Worm (Caenorhabditis elegans) whole organism, L1 larva: ENCODE measurements around the gene acbp-4.

Experiments used
- C16A3.4 ChIP-seq: fragments of 150-350 bp; optimal IDR thresholded peaks from 2 replicates; lab custom pipeline; 2014; ENCODE audit warnings: missing biosample characterization, missing genetic modification characterization
- F16B12.6 ChIP-seq: fragments of 150-350 bp; optimal IDR thresholded peaks from 2 replicates; lab custom pipeline; 2014; ENCODE audit warnings: missing biosample characterization, missing genetic modification characterization
- alr-1 ChIP-seq: fragments of 200-800 bp; sonication (Bioruptor generic); optimal IDR thresholded peaks from 2 replicates; lab custom pipeline; 2018; ENCODE audit warnings: borderline replicate concordance, mild to moderate bottlenecking, missing genetic modification characterization, missing compliant biosample characterization
- ama-1 ChIP-seq: fragments of 150-350 bp; optimal IDR thresholded peaks from 2 replicates; lab custom pipeline; 2014
- ceh-63 ChIP-seq: fragments of 200-800 bp; sonication (Bioruptor generic); optimal IDR thresholded peaks from 2 replicates; lab custom pipeline; 2018; ENCODE audit warnings: mild to moderate bottlenecking, missing genetic modification characterization, missing compliant biosample characterization
- ceh-8 ChIP-seq: fragments of 200-800 bp; sonication (Bioruptor generic); optimal IDR thresholded peaks from 2 replicates; lab custom pipeline; 2018; ENCODE audit warnings: mild to moderate bottlenecking, missing genetic modification characterization, moderate library complexity, missing compliant biosample characterization
- ceh-90 ChIP-seq: sonication (generic microtip); optimal IDR thresholded peaks from 2 replicates; lab custom pipeline; 2016; ENCODE audit warnings: missing genetic modification characterization, missing compliant biosample characterization
- ces-1 ChIP-seq: fragments of 150-350 bp; optimal IDR thresholded peaks from 2 replicates; lab custom pipeline; 2014; ENCODE audit warnings: missing biosample characterization, missing genetic modification reagents, missing genetic modification characterization
- efl-1 ChIP-seq, 4 experiments: fragments of 150-350 bp; optimal IDR thresholded peaks in 3 of 4; peaks in 1 of 4; 1 replicate in 1 of 4; 2 replicates in 3 of 4; lab custom pipeline; 2014; ENCODE audit warnings: missing biosample characterization in 2 of 4, missing genetic modification characterization in 2 of 4, missing genetic modification reagents in 2 of 4
- elt-2 ChIP-seq: sonication (generic microtip); optimal IDR thresholded peaks from 2 replicates; lab custom pipeline; 2016; ENCODE audit warnings: missing genetic modification characterization, mild to moderate bottlenecking, inconsistent platforms, missing compliant biosample characterization, missing genetic modification reagents
- elt-3 ChIP-seq, 6 experiments: fragments of 150-350 bp in 1 of 6; sonication (generic microtip); optimal IDR thresholded peaks; 2 replicates each; lab custom pipeline; 2017 to 2018; ENCODE audit warnings: missing biosample characterization in 6 of 6, missing genetic modification characterization in 6 of 6, inconsistent platforms in 1 of 6
- ets-5 ChIP-seq: fragments of 200-800 bp; sonication (Bioruptor generic); IDR thresholded peaks from 2 replicates; pipeline ENCODE4 v1.3.6; 2022; ENCODE audit warnings: missing genetic modification characterization, missing compliant biosample characterization
- fkh-10 ChIP-seq: sonication (generic microtip); optimal IDR thresholded peaks from 2 replicates; lab custom pipeline; 2017; ENCODE audit warnings: missing biosample characterization, missing genetic modification reagents, missing genetic modification characterization
- fos-1 ChIP-seq: fragments of 150-350 bp; optimal IDR thresholded peaks from 2 replicates; lab custom pipeline; 2014; ENCODE audit warnings: missing biosample characterization, missing genetic modification characterization
- grh-1 ChIP-seq: fragments of 200-800 bp; sonication (Bioruptor generic); IDR thresholded peaks from 2 replicates; pipeline ENCODE4 v1.3.6; 2022; ENCODE audit warnings: missing genetic modification reagents, missing genetic modification characterization, missing compliant biosample characterization
- hlh-4 ChIP-seq: sonication (generic microtip); optimal IDR thresholded peaks from 2 replicates; lab custom pipeline; 2016; ENCODE audit warnings: mild to moderate bottlenecking, missing genetic modification characterization, missing compliant biosample characterization
- hpl-2 ChIP-seq: fragments of 150-350 bp; optimal IDR thresholded peaks from 2 replicates; lab custom pipeline; 2014; ENCODE audit warnings: missing biosample characterization, missing genetic modification reagents, missing genetic modification characterization
- irx-1 ChIP-seq: sonication (generic microtip); optimal IDR thresholded peaks from 2 replicates; lab custom pipeline; 2016; ENCODE audit warnings: missing genetic modification characterization, missing compliant biosample characterization
- isw-1 ChIP-seq: fragments of 200-800 bp; sonication (Bioruptor generic); IDR thresholded peaks from 2 replicates; pipeline ENCODE4 v1.3.6; 2022; ENCODE audit warnings: missing genetic modification characterization, missing compliant biosample characterization
- lin-13 ChIP-seq: fragments of 150-350 bp; optimal IDR thresholded peaks from 2 replicates; lab custom pipeline; 2014; ENCODE audit warnings: missing biosample characterization, missing genetic modification reagents, missing genetic modification characterization
- lin-14 ChIP-seq: fragments of 200-800 bp; sonication (Bioruptor generic); optimal IDR thresholded peaks from 2 replicates; lab custom pipeline; 2018; ENCODE audit warnings: mild to moderate bottlenecking, missing genetic modification characterization, moderate library complexity, missing compliant biosample characterization
- lin-39 ChIP-seq: fragments of 150-350 bp; optimal IDR thresholded peaks from 2 replicates; lab custom pipeline; 2014; ENCODE audit warnings: missing biosample characterization, missing genetic modification reagents, missing genetic modification characterization
- lir-3 ChIP-seq: sonication (generic microtip); optimal IDR thresholded peaks from 2 replicates; lab custom pipeline; 2016; ENCODE audit warnings: mild to moderate bottlenecking, missing genetic modification characterization, moderate library complexity, missing compliant biosample characterization; ENCODE audit not compliant: poor library complexity
- lsy-2 ChIP-seq, 2 experiments: fragments of 150-350 bp; optimal IDR thresholded peaks; 2 replicates each; lab custom pipeline; 2014; ENCODE audit warnings: missing biosample characterization in 2 of 2, missing genetic modification characterization in 2 of 2
- mab-9 ChIP-seq: fragments of 200-800 bp; sonication (Bioruptor generic); IDR thresholded peaks from 2 replicates; pipeline ENCODE4 v1.3.6; 2022; ENCODE audit warnings: missing genetic modification reagents, missing genetic modification characterization, missing compliant biosample characterization
- mdl-1 ChIP-seq, 2 experiments: fragments of 150-350 bp; optimal IDR thresholded peaks; 2 replicates each; lab custom pipeline; 2014 to 2017; ENCODE audit warnings: missing biosample characterization in 2 of 2, missing genetic modification characterization in 2 of 2, inconsistent platforms in 1 of 2
- mef-2 ChIP-seq: fragments of 150-350 bp; optimal IDR thresholded peaks from 2 replicates; lab custom pipeline; 2014; ENCODE audit warnings: missing biosample characterization, missing genetic modification characterization
- mep-1 ChIP-seq: fragments of 150-350 bp; optimal IDR thresholded peaks from 2 replicates; lab custom pipeline; 2014; ENCODE audit warnings: missing biosample characterization, missing genetic modification characterization
- nhr-11 ChIP-seq: fragments of 150-350 bp; optimal IDR thresholded peaks from 2 replicates; lab custom pipeline; 2014; ENCODE audit warnings: missing biosample characterization, missing genetic modification characterization
- nhr-19 ChIP-seq: fragments of 200-800 bp; sonication (Bioruptor generic); conservative IDR thresholded peaks from 2 replicates; pipeline ENCODE4 v1.3.6; 2022; ENCODE audit warnings: missing genetic modification characterization, missing compliant biosample characterization
- nhr-28 ChIP-seq: fragments of 150-350 bp; optimal IDR thresholded peaks from 2 replicates; lab custom pipeline; 2014; ENCODE audit warnings: missing biosample characterization, missing genetic modification characterization
- nhr-47 ChIP-seq: sonication (generic microtip); optimal IDR thresholded peaks from 2 replicates; lab custom pipeline; 2016; ENCODE audit warnings: mild to moderate bottlenecking, missing genetic modification characterization, moderate library complexity, missing compliant biosample characterization
- nhr-71 ChIP-seq: sonication (generic microtip); optimal IDR thresholded peaks from 2 replicates; lab custom pipeline; 2016; ENCODE audit warnings: mild to moderate bottlenecking, missing genetic modification characterization, moderate library complexity, missing compliant biosample characterization
- nhr-76 ChIP-seq: sonication (generic microtip); optimal IDR thresholded peaks from 2 replicates; lab custom pipeline; 2017; ENCODE audit warnings: missing biosample characterization, missing genetic modification characterization
- nhr-77 ChIP-seq: fragments of 150-350 bp; optimal IDR thresholded peaks from 2 replicates; lab custom pipeline; 2014; ENCODE audit warnings: missing biosample characterization, missing genetic modification characterization
- nhr-84 ChIP-seq: sonication (generic microtip); optimal IDR thresholded peaks from 2 replicates; lab custom pipeline; 2017; ENCODE audit warnings: missing biosample characterization, missing genetic modification characterization
- nhr-85 ChIP-seq: sonication (generic microtip); peaks from one replicate; lab custom pipeline; 2016; ENCODE audit warnings: missing genetic modification characterization, inconsistent platforms, missing compliant biosample characterization
- pag-3 ChIP-seq: sonication (generic microtip); optimal IDR thresholded peaks from 2 replicates; lab custom pipeline; 2017; ENCODE audit warnings: missing genetic modification characterization, mild to moderate bottlenecking, missing compliant biosample characterization, antibody characterized with exemption, borderline replicate concordance; ENCODE audit not compliant: insufficient read depth
- snu-23 ChIP-seq: sonication (generic microtip); optimal IDR thresholded peaks from 2 replicates; lab custom pipeline; 2016; ENCODE audit warnings: missing genetic modification characterization, missing compliant biosample characterization
- sox-4 ChIP-seq: sonication (generic microtip); optimal IDR thresholded peaks from 2 replicates; lab custom pipeline; 2016; ENCODE audit warnings: missing genetic modification characterization, missing compliant biosample characterization
- sptf-1 ChIP-seq: fragments of 150-350 bp; optimal IDR thresholded peaks from 2 replicates; lab custom pipeline; 2014; ENCODE audit warnings: missing biosample characterization, missing genetic modification characterization
- sup-37 ChIP-seq: fragments of 200-800 bp; sonication (Bioruptor generic); optimal IDR thresholded peaks from 2 replicates; lab custom pipeline; 2018; ENCODE audit warnings: mild to moderate bottlenecking, missing genetic modification characterization, missing compliant biosample characterization
- swsn-7 ChIP-seq: sonication (generic microtip); optimal IDR thresholded peaks from 2 replicates; lab custom pipeline; 2016; ENCODE audit warnings: missing genetic modification characterization, missing compliant biosample characterization
- tbx-2 ChIP-seq: sonication (generic microtip); optimal IDR thresholded peaks from 2 replicates; lab custom pipeline; 2016; ENCODE audit warnings: missing genetic modification characterization, missing compliant biosample characterization
- unc-130 ChIP-seq: fragments of 150-350 bp; optimal IDR thresholded peaks from 2 replicates; lab custom pipeline; 2017; ENCODE audit warnings: missing biosample characterization, missing genetic modification characterization, inconsistent platforms
- unc-30 ChIP-seq: sonication (generic microtip); optimal IDR thresholded peaks from 2 replicates; lab custom pipeline; 2017; ENCODE audit warnings: missing biosample characterization, missing genetic modification characterization
- unc-86 ChIP-seq: sonication (generic microtip); optimal IDR thresholded peaks from 2 replicates; lab custom pipeline; 2016; ENCODE audit warnings: missing genetic modification characterization, missing compliant biosample characterization
- unc-98 ChIP-seq: fragments of 200-800 bp; sonication (Bioruptor generic); IDR thresholded peaks from 2 replicates; pipeline ENCODE4 v1.3.6; 2022; ENCODE audit warnings: missing genetic modification characterization, missing compliant biosample characterization
- xbp-1 ChIP-seq: sonication (generic microtip); optimal IDR thresholded peaks from 2 replicates; lab custom pipeline; 2016; ENCODE audit warnings: missing genetic modification characterization, missing compliant biosample characterization
- zag-1 ChIP-seq: fragments of 150-350 bp; optimal IDR thresholded peaks from 2 replicates; lab custom pipeline; 2014; ENCODE audit warnings: missing biosample characterization, missing genetic modification characterization
- zip-4 ChIP-seq: fragments of 200-800 bp; sonication (Bioruptor generic); optimal IDR thresholded peaks from 2 replicates; lab custom pipeline; 2018; ENCODE audit warnings: mild to moderate bottlenecking, missing genetic modification characterization, moderate library complexity, missing compliant biosample characterization
- ztf-11 ChIP-seq, 2 experiments: sonication (generic microtip); optimal IDR thresholded peaks; 2 replicates each; lab custom pipeline; 2016 to 2017; ENCODE audit warnings: missing genetic modification characterization in 2 of 2, missing biosample characterization in 1 of 2, missing compliant biosample characterization in 1 of 2

acbp-4 gene

ce11 chrIII:7272088-7272487 is 36.8 kb downstream of the acbp-4 start (continued):
- TF ChIP-seq unc-86, result peak; percentile 50
- peak; percentile 44 for TF ChIP-seq xbp-1
- TF ChIP-seq hlh-4 (tag; lab: Kevin White, UChicago), result no peak
- peak; percentile 39 for TF ChIP-seq tbx-2 (tag; lab: Kevin White, UChicago)
- no peak for TF ChIP-seq hpl-2
- TF ChIP-seq ceh-8 (GFP tag; lab: Kevin White, UChicago), result no peak
- TF ChIP-seq mef-2 (tag; lab: Kevin White, UChicago), result no peak
- peak; percentile 21 for TF ChIP-seq C16A3.4 (tag; lab: Kevin White, UChicago)
- TF ChIP-seq snu-23 (GFP tag; lab: Kevin White, UChicago), result peak; percentile 76
- peak; percentile 68 for TF ChIP-seq nhr-19 (GFP tag; lab: Robert Waterston, UW)
- peak; percentile 84 for TF ChIP-seq nhr-71 (tag; lab: Kevin White, UChicago)
- no peak for TF ChIP-seq zag-1 (tag; lab: Kevin White, UChicago)
- peak; percentile 40 for TF ChIP-seq elt-2
- peak in 1 of 2 experiments; percentile 58 for TF ChIP-seq ztf-11 (tag; optimal IDR thresholded peaks at IDR 0.05; lab: Kevin White, UChicago)
- TF ChIP-seq nhr-84 (tag; lab: Kevin White, UChicago), result no peak
- no peak for TF ChIP-seq unc-98 (GFP tag; lab: Robert Waterston, UW)
- no peak for TF ChIP-seq ceh-63 (GFP tag; lab: Kevin White, UChicago)
- TF ChIP-seq nhr-76 (tag; lab: Kevin White, UChicago), result no peak
- no peak for TF ChIP-seq nhr-77
- TF ChIP-seq nhr-85 (tag; lab: Kevin White, UChicago), result peak; percentile 92
- TF ChIP-seq efl-1 (optimal IDR thresholded peaks at IDR 0.05; lab: Kevin White, UChicago), result peak; percentile 27 to 60
- peak; percentile 56 to 96 for TF ChIP-seq efl-1 (GFP tag; optimal IDR thresholded peaks at IDR 0.05 in 1 of 2; lab: Kevin White, UChicago)
- TF ChIP-seq fos-1 (tag; lab: Kevin White, UChicago), result no peak
- TF ChIP-seq mep-1, result peak; percentile 87
- TF ChIP-seq ets-5 (GFP tag; lab: Robert Waterston, UW), result no peak
- no peak for TF ChIP-seq lin-39 (tag; lab: Kevin White, UChicago)
- no peak for TF ChIP-seq sup-37 (GFP tag; lab: Kevin White, UChicago)
- TF ChIP-seq grh-1 (GFP tag; lab: Robert Waterston, UW), result peak; percentile 60
- TF ChIP-seq elt-3 (tag; optimal IDR thresholded peaks at IDR 0.05; lab: Kevin White, UChicago), result peak in 1 of 6 experiments; percentile 6
- TF ChIP-seq mab-9 (GFP tag; lab: Robert Waterston, UW), result no peak
- TF ChIP-seq sox-4 (tag; lab: Kevin White, UChicago), result no peak
- peak; percentile 56 for TF ChIP-seq lir-3
- no peak for TF ChIP-seq alr-1 (tag; lab: Kevin White, UChicago)
- TF ChIP-seq isw-1 (GFP tag; lab: Robert Waterston, UW), result no peak
- TF ChIP-seq pag-3, result no peak
- TF ChIP-seq lin-14 (GFP tag; lab: Kevin White, UChicago), result peak; percentile 93
- no peak for TF ChIP-seq fkh-10 (GFP tag; lab: Kevin White, UChicago)
- no peak for TF ChIP-seq zip-4
- peak; percentile 41 for TF ChIP-seq swsn-7
- TF ChIP-seq lin-13, result peak; percentile 62
- TF ChIP-seq mdl-1 (tag; optimal IDR thresholded peaks at IDR 0.05; lab: Kevin White, UChicago), result peak in 1 of 2 experiments; percentile 87
- no peak for TF ChIP-seq ces-1 (GFP tag; lab: Kevin White, UChicago)
- no peak for TF ChIP-seq nhr-28 (tag; lab: Kevin White, UChicago)
- TF ChIP-seq sptf-1, result no peak
- peak; percentile 38 to 61 for TF ChIP-seq lsy-2 (tag; optimal IDR thresholded peaks at IDR 0.05; lab: Kevin White, UChicago)
- TF ChIP-seq nhr-11, result no peak
- peak; percentile 55 for TF ChIP-seq nhr-47
- TF ChIP-seq unc-30 (tag; lab: Kevin White, UChicago), result no peak
- TF ChIP-seq ceh-90 (tag; lab: Kevin White, UChicago), result no peak
- TF ChIP-seq F16B12.6 (tag; lab: Kevin White, UChicago), result no peak
- no peak for TF ChIP-seq ama-1 (lab: Kevin White, UChicago)
- TF ChIP-seq unc-130 (tag; lab: Kevin White, UChicago), result peak; percentile 62
- peak; percentile 24 for TF ChIP-seq irx-1 (tag; lab: Kevin White, UChicago)
